Fruit fly (Drosophila melanogaster) whole organism, embryonic: ENCODE results near the gene CG42819.
A peak's percentile ranks its signal among the peaks of the same experiment; 100 is the strongest.

ENCODE experiments used
- CG10431 ChIP-seq: fragments of 200-800 bp; sonication (Bioruptor generic); optimal IDR thresholded peaks from 3 replicates; lab custom pipeline; 2018; ENCODE audit warnings: missing biosample characterization, mild to moderate bottlenecking, missing genetic modification characterization
- CG13424 ChIP-seq: fragments of 200-800 bp; sonication (Bioruptor generic); optimal IDR thresholded peaks from 2 replicates; lab custom pipeline; 2019; ENCODE audit warnings: missing biosample characterization, mild to moderate bottlenecking, missing genetic modification characterization, moderate library complexity
- CG15479 ChIP-seq: fragments of 200-800 bp; sonication (Bioruptor generic); optimal IDR thresholded peaks from 3 replicates; lab custom pipeline; 2019; ENCODE audit warnings: missing biosample characterization, mild to moderate bottlenecking, missing genetic modification characterization, moderate library complexity
- CG15601 ChIP-seq: fragments of 200-800 bp; sonication (Bioruptor generic); optimal IDR thresholded peaks from 3 replicates; lab custom pipeline; 2019; ENCODE audit warnings: missing biosample characterization, mild to moderate bottlenecking, missing genetic modification characterization, moderate library complexity
- CG17568 ChIP-seq: fragments of 200-800 bp; sonication (Bioruptor generic); optimal IDR thresholded peaks from 2 replicates; lab custom pipeline; 2018; ENCODE audit warnings: missing biosample characterization, mild to moderate bottlenecking, missing genetic modification characterization, moderate library complexity
- CG2202 ChIP-seq: fragments of 200-800 bp; sonication (Bioruptor generic); optimal IDR thresholded peaks from 2 replicates; lab custom pipeline; 2018; ENCODE audit warnings: missing biosample characterization, mild to moderate bottlenecking, missing genetic modification characterization
- CG3847 ChIP-seq: fragments of 200-800 bp; sonication (Bioruptor generic); IDR thresholded peaks from 2 replicates; pipeline ENCODE4 v1.3.6; 2022; ENCODE audit warnings: missing biosample characterization, missing genetic modification characterization
- CG4617 ChIP-seq: fragments of 200-800 bp; sonication (Bioruptor generic); optimal IDR thresholded peaks from 3 replicates; lab custom pipeline; 2016; ENCODE audit warnings: missing biosample characterization, missing genetic modification characterization, borderline replicate concordance
- CG5180 ChIP-seq: fragments of 200-800 bp; sonication (Bioruptor generic); optimal IDR thresholded peaks from 3 replicates; lab custom pipeline; 2017; ENCODE audit warnings: missing biosample characterization, missing genetic modification characterization, mild to moderate bottlenecking, moderate library complexity, missing genetic modification reagents
- CG6689 ChIP-seq: fragments of 200-800 bp; sonication (Bioruptor generic); IDR thresholded peaks from 2 replicates; pipeline ENCODE4 v1.3.6; 2022; ENCODE audit warnings: missing biosample characterization, missing genetic modification characterization
- CG6813 ChIP-seq: fragments of 200-800 bp; sonication (Bioruptor generic); optimal IDR thresholded peaks from 2 replicates; lab custom pipeline; 2017; ENCODE audit warnings: missing biosample characterization, missing genetic modification characterization, mild to moderate bottlenecking, moderate library complexity, missing genetic modification reagents
- CHES-1-like ChIP-seq: fragments of 200-800 bp; sonication (Bioruptor generic); optimal IDR thresholded peaks from 2 replicates; lab custom pipeline; 2016; ENCODE audit warnings: missing biosample characterization, missing genetic modification characterization
- Camta ChIP-seq: fragments of 200-800 bp; sonication (Bioruptor generic); optimal IDR thresholded peaks from 2 replicates; lab custom pipeline; 2016; ENCODE audit warnings: missing biosample characterization, missing genetic modification characterization
- CrebB ChIP-seq: fragments of 200-800 bp; sonication (Bioruptor generic); optimal IDR thresholded peaks from 3 replicates; lab custom pipeline; 2018; ENCODE audit warnings: missing biosample characterization, mild to moderate bottlenecking, missing genetic modification characterization
- Deaf1 ChIP-seq: fragments of 200-800 bp; optimal IDR thresholded peaks from 3 replicates; lab custom pipeline; 2019; ENCODE audit warnings: missing biosample characterization, mild to moderate bottlenecking, missing genetic modification characterization, moderate library complexity
- Dek ChIP-seq: fragments of 200-800 bp; sonication (Bioruptor generic); optimal IDR thresholded peaks from 3 replicates; lab custom pipeline; 2019; ENCODE audit warnings: missing biosample characterization, mild to moderate bottlenecking, missing genetic modification characterization, moderate library complexity
- E2f1 ChIP-seq: fragments of 200-800 bp; sonication (Bioruptor generic); IDR thresholded peaks from 2 replicates; pipeline ENCODE4 v1.3.6; 2022; ENCODE audit warnings: missing biosample characterization, missing genetic modification characterization
- Ets65A ChIP-seq: fragments of 200-800 bp; sonication (Bioruptor generic); peaks from one replicate; lab custom pipeline; 2016; ENCODE audit warnings: missing biosample characterization, missing genetic modification characterization
- Ets97D ChIP-seq: fragments of 200-800 bp; sonication (Bioruptor generic); optimal IDR thresholded peaks from 3 replicates; lab custom pipeline; 2016; ENCODE audit warnings: missing biosample characterization, missing genetic modification characterization
- Fer1 ChIP-seq: fragments of 200-800 bp; sonication (Bioruptor generic); optimal IDR thresholded peaks from 2 replicates; lab custom pipeline; 2017; ENCODE audit warnings: missing biosample characterization, mild to moderate bottlenecking, missing genetic modification characterization
- H15 ChIP-seq: fragments of 200-800 bp; sonication (Bioruptor generic); IDR thresholded peaks from 3 replicates; pipeline ENCODE4 v1.3.6; 2022; ENCODE audit warnings: missing biosample characterization, missing genetic modification characterization
- HmgZ ChIP-seq: fragments of 200-800 bp; sonication (Bioruptor generic); optimal IDR thresholded peaks from 2 replicates; lab custom pipeline; 2018; ENCODE audit warnings: missing biosample characterization, mild to moderate bottlenecking, missing genetic modification characterization
- Hmr ChIP-seq: fragments of 200-800 bp; sonication (Bioruptor generic); optimal IDR thresholded peaks from 3 replicates; lab custom pipeline; 2017; ENCODE audit warnings: mild to moderate bottlenecking, missing biosample characterization, missing genetic modification reagents, missing genetic modification characterization
- Hmx ChIP-seq: fragments of 200-800 bp; sonication (Bioruptor generic); optimal IDR thresholded peaks from 2 replicates; lab custom pipeline; 2016; ENCODE audit warnings: missing biosample characterization, missing genetic modification characterization
- Lim3 ChIP-seq: fragments of 200-800 bp; sonication (Bioruptor generic); IDR thresholded peaks from 2 replicates; pipeline ENCODE4 v1.3.6; 2022; ENCODE audit warnings: missing biosample characterization, missing genetic modification characterization
- Nf-YA ChIP-seq: fragments of 200-800 bp; sonication (Bioruptor generic); IDR thresholded peaks from 2 replicates; pipeline ENCODE4 v1.3.6; 2022; ENCODE audit warnings: missing biosample characterization, missing genetic modification characterization
- Ravus ChIP-seq: fragments of 200-800 bp; sonication (Bioruptor generic); IDR thresholded peaks from 2 replicates; pipeline ENCODE4 v1.3.6; 2022; ENCODE audit warnings: missing biosample characterization, missing genetic modification characterization
- Scr ChIP-seq: fragments of 200-800 bp; sonication (Bioruptor generic); IDR thresholded peaks from 2 replicates; pipeline ENCODE4 v1.3.6; 2022; ENCODE audit warnings: missing biosample characterization, missing genetic modification characterization; ENCODE audit not compliant: partially characterized antibody
- Spps ChIP-seq: fragments of 200-800 bp; sonication (Bioruptor generic); optimal IDR thresholded peaks from 2 replicates; lab custom pipeline; 2018; ENCODE audit warnings: missing biosample characterization, mild to moderate bottlenecking, missing genetic modification characterization
- az2 ChIP-seq: fragments of 200-800 bp; sonication (Bioruptor generic); optimal IDR thresholded peaks from 3 replicates; lab custom pipeline; 2016; ENCODE audit warnings: missing biosample characterization, missing genetic modification characterization
- chn ChIP-seq: fragments of 200-800 bp; sonication (Bioruptor generic); optimal IDR thresholded peaks from 2 replicates; lab custom pipeline; 2016; ENCODE audit warnings: missing biosample characterization, missing genetic modification characterization
- dati ChIP-seq: fragments of 200-800 bp; sonication (Bioruptor generic); IDR thresholded peaks from 2 replicates; pipeline ENCODE4 v1.3.6; 2022; ENCODE audit warnings: missing biosample characterization, missing genetic modification characterization
- dmrt11E ChIP-seq: fragments of 200-800 bp; sonication (Bioruptor generic); optimal IDR thresholded peaks from 3 replicates; lab custom pipeline; 2018; ENCODE audit warnings: missing biosample characterization, mild to moderate bottlenecking, missing genetic modification characterization, moderate library complexity
- gsb-n ChIP-seq: fragments of 200-800 bp; sonication (Bioruptor generic); optimal IDR thresholded peaks from 3 replicates; lab custom pipeline; 2018; ENCODE audit warnings: missing biosample characterization, mild to moderate bottlenecking, missing genetic modification characterization
- hkb ChIP-seq, 2 experiments: fragments of 200-800 bp in 1 of 2; fragments of >200 bp in 1 of 2; sonication (Bioruptor generic) in 1 of 2; IDR thresholded peaks in 1 of 2; optimal IDR thresholded peaks in 1 of 2; 2 replicates each; pipeline versions ENCODE4 v1.3.6 to Lab custom; 2017 to 2022; ENCODE audit warnings: missing biosample characterization in 1 of 2, missing genetic modification characterization in 1 of 2
- insv ChIP-seq, 2 experiments: fragments of 200-800 bp; sonication (Bioruptor generic); optimal IDR thresholded peaks; 3 replicates each; lab custom pipeline; 2016 to 2018; ENCODE audit warnings: missing biosample characterization in 2 of 2, missing genetic modification characterization in 2 of 2
- ken ChIP-seq: fragments of 200-800 bp; sonication (Bioruptor generic); IDR thresholded peaks from 3 replicates; pipeline ENCODE4 v1.3.6; 2022; ENCODE audit warnings: missing biosample characterization, missing genetic modification characterization
- lola ChIP-seq, 3 experiments: fragments of >200 bp in 2 of 3; fragments of 200-800 bp in 1 of 3; sonication (Bioruptor generic) in 1 of 3; optimal IDR thresholded peaks; 2 replicates each; lab custom pipeline; 2017 to 2019; ENCODE audit warnings: missing biosample characterization in 3 of 3, missing genetic modification characterization in 3 of 3, mild to moderate bottlenecking in 1 of 3, moderate library complexity in 1 of 3
- nerfin-1 ChIP-seq: fragments of 200-800 bp; sonication (Bioruptor generic); optimal IDR thresholded peaks from 3 replicates; lab custom pipeline; 2019; ENCODE audit warnings: missing biosample characterization, mild to moderate bottlenecking, missing genetic modification characterization, moderate library complexity
- pnt ChIP-seq: fragments of 200-800 bp; sonication (Bioruptor generic); optimal IDR thresholded peaks from 3 replicates; lab custom pipeline; 2016; ENCODE audit warnings: missing biosample characterization, missing genetic modification characterization
- slbo ChIP-seq: fragments of 200-800 bp; sonication (Bioruptor generic); IDR thresholded peaks from 2 replicates; pipeline ENCODE4 v1.3.6; 2022; ENCODE audit warnings: missing biosample characterization, missing genetic modification characterization
- slou ChIP-seq: fragments of 200-800 bp; sonication (Bioruptor generic); optimal IDR thresholded peaks from 3 replicates; lab custom pipeline; 2016; ENCODE audit warnings: missing biosample characterization, missing genetic modification characterization
- slp2 ChIP-seq: fragments of 200-800 bp; sonication (Bioruptor generic); optimal IDR thresholded peaks from 2 replicates; lab custom pipeline; 2016; ENCODE audit warnings: missing biosample characterization, missing genetic modification characterization
- sqz ChIP-seq: fragments of 200-800 bp; sonication (Bioruptor generic); optimal IDR thresholded peaks from 3 replicates; lab custom pipeline; 2018; ENCODE audit warnings: missing biosample characterization, mild to moderate bottlenecking, missing genetic modification characterization
- tio ChIP-seq: fragments of 200-800 bp; sonication (Bioruptor generic); optimal IDR thresholded peaks from 2 replicates; lab custom pipeline; 2017; ENCODE audit warnings: missing biosample characterization, missing genetic modification characterization, inconsistent platforms
- vfl ChIP-seq: fragments of 200-800 bp; sonication (Bioruptor generic); optimal IDR thresholded peaks from 2 replicates; lab custom pipeline; 2016; ENCODE audit warnings: missing biosample characterization, missing genetic modification characterization
- vvl ChIP-seq: fragments of 200-800 bp; sonication (Bioruptor generic); IDR thresholded peaks from 2 replicates; pipeline ENCODE4 v1.3.6; 2022; ENCODE audit warnings: missing biosample characterization, missing genetic modification characterization
- zfh2 ChIP-seq: fragments of 200-800 bp; sonication (Bioruptor generic); optimal IDR thresholded peaks from 2 replicates; lab custom pipeline; 2016; ENCODE audit warnings: missing biosample characterization, missing genetic modification characterization

Gene CG42819

dm6 chr2L:8403286-8404270, 14.4 kb upstream of the CG42819 start, which contains the start of gene emb (continued):
- TF ChIP-seq gsb-n (tag; lab: Kevin White, UChicago) (no peak), Spps (no peak), lola (GFP tag; optimal IDR thresholded peaks at IDR 0.05; lab: Kevin White, UChicago) (peak in 1 of 3 experiments; percentile 38), Hmx (GFP tag; lab: Kevin White, UChicago) (no peak), insv (GFP tag; optimal IDR thresholded peaks at IDR 0.05; lab: Kevin White, UChicago) (peak in 1 of 2 experiments; percentile 41), HmgZ (tag; lab: Kevin White, UChicago) (peak; percentile 66), CG13424 (tag; lab: Kevin White, UChicago) (peak; percentile 26), H15 (GFP tag; lab: Robert Waterston, UW) (no peak), CG10431 (no peak), sqz (peak; percentile 67), Fer1 (GFP tag; lab: Kevin White, UChicago) (no peak), zfh2 (GFP tag; lab: Kevin White, UChicago) (peak; percentile 60), Lim3 (GFP tag; lab: Robert Waterston, UW) (no peak), CG5180 (GFP tag; lab: Kevin White, UChicago) (peak; percentile 94), CG6689 (GFP tag; lab: Robert Waterston, UW) (0 out of 2 replicates have a peak, but pooled peaks have one; percentile 34), CG15601 (tag; lab: Kevin White, UChicago) (peak; percentile 47), Camta (GFP tag; lab: Kevin White, UChicago) (no peak), CG2202 (tag; lab: Kevin White, UChicago) (peak; percentile 11), E2f1 (GFP tag; lab: Robert Waterston, UW) (no peak), Ravus (no peak), Hmr (GFP tag; lab: Kevin White, UChicago) (peak; percentile 80), dati (GFP tag; lab: Robert Waterston, UW) (no peak), Ets65A (GFP tag; lab: Kevin White, UChicago) (peak; percentile 94), slou (GFP tag; lab: Kevin White, UChicago) (peak; percentile 2), CG15479 (GFP tag; lab: Kevin White, UChicago) (no peak), az2 (peak; percentile 51), CrebB (tag; lab: Kevin White, UChicago) (peak; percentile 33), vvl (GFP tag; lab: Robert Waterston, UW) (peak; percentile 55), nerfin-1 (tag; lab: Kevin White, UChicago) (peak; percentile 89), CG4617 (GFP tag; lab: Kevin White, UChicago) (peak; percentile 61), CG17568 (GFP tag; lab: Kevin White, UChicago) (no peak), chn (GFP tag; lab: Kevin White, UChicago) (peak; percentile 52), tio (no peak), Deaf1 (no peak), dmrt11E (tag; lab: Kevin White, UChicago) (peak; percentile 48), hkb (optimal IDR thresholded peaks at IDR 0.05; lab: Kevin White, UChicago) (no peak), hkb (GFP tag; IDR thresholded peaks at IDR 0.05; lab: Robert Waterston, UW) (no peak), Scr (peak; percentile 94), ken (GFP tag; lab: Robert Waterston, UW) (no peak), CG6813 (GFP tag; lab: Kevin White, UChicago) (no peak), vfl (GFP tag; lab: Kevin White, UChicago) (peak; percentile 34), Ets97D (GFP tag; lab: Kevin White, UChicago) (peak; percentile 95), slbo (peak; percentile 55), Dek (tag; lab: Kevin White, UChicago) (no peak), pnt (GFP tag; lab: Kevin White, UChicago) (no peak), slp2 (GFP tag; lab: Kevin White, UChicago) (peak; percentile 27), CG3847 (peak; percentile 59), Nf-YA (GFP tag; lab: Robert Waterston, UW) (no peak), CHES-1-like (GFP tag; lab: Kevin White, UChicago) (peak; percentile 71)
